Fruit fly (Drosophila melanogaster) whole organism, embryonic: ENCODE data around the gene Dup99B.

ENCODE experiments used
- CG1024 ChIP-seq: fragments of 200-800 bp; sonication (Bioruptor generic); IDR thresholded peaks from 2 replicates; pipeline ENCODE4 v1.3.6; 2022; ENCODE audit warnings: missing biosample characterization, missing genetic modification characterization
- CG2712 ChIP-seq: fragments of 200-800 bp; optimal IDR thresholded peaks from 3 replicates; lab custom pipeline; 2019; ENCODE audit warnings: missing biosample characterization, mild to moderate bottlenecking, missing genetic modification characterization, moderate library complexity
- CG2875 ChIP-seq: fragments of 200-800 bp; sonication (Bioruptor generic); optimal IDR thresholded peaks from 2 replicates; lab custom pipeline; 2017; ENCODE audit warnings: missing biosample characterization, mild to moderate bottlenecking, missing genetic modification characterization, missing genetic modification reagents
- CG4707 ChIP-seq: fragments of 200-800 bp; sonication (Bioruptor generic); optimal IDR thresholded peaks from 2 replicates; lab custom pipeline; 2018; ENCODE audit warnings: missing biosample characterization, mild to moderate bottlenecking, missing genetic modification characterization, moderate library complexity
- Doc2 ChIP-seq: fragments of 200-800 bp; sonication (Bioruptor generic); IDR thresholded peaks from 2 replicates; pipeline ENCODE4 v1.3.6; 2022; ENCODE audit warnings: missing biosample characterization, missing genetic modification characterization
- HLH3B ChIP-seq: fragments of 200-800 bp; sonication (Bioruptor generic); IDR thresholded peaks from 2 replicates; pipeline ENCODE4 v1.3.6; 2022; ENCODE audit warnings: missing biosample characterization, missing genetic modification characterization
- NC2α ChIP-seq: fragments of 200-800 bp; sonication (Bioruptor generic); optimal IDR thresholded peaks from 2 replicates; lab custom pipeline; 2016; ENCODE audit warnings: missing biosample characterization, missing genetic modification characterization
- bowl ChIP-seq: fragments of 200-800 bp; sonication (Bioruptor generic); IDR thresholded peaks from 2 replicates; pipeline ENCODE4 v1.3.6; 2022; ENCODE audit warnings: missing biosample characterization, missing genetic modification characterization
- ci ChIP-seq: fragments of 200-800 bp; sonication (Bioruptor generic); IDR thresholded peaks from 3 replicates; pipeline ENCODE4 v1.3.6; 2022; ENCODE audit warnings: missing biosample characterization, missing genetic modification characterization
- esg ChIP-seq: fragments of 200-800 bp; sonication (Bioruptor generic); conservative IDR thresholded peaks from 2 replicates; pipeline ENCODE4 v1.3.6; 2022; ENCODE audit warnings: missing biosample characterization, missing genetic modification characterization
- gsb ChIP-seq: fragments of 200-800 bp; sonication (Bioruptor generic); IDR thresholded peaks from 2 replicates; pipeline ENCODE4 v1.3.6; 2022; ENCODE audit warnings: missing biosample characterization, missing genetic modification characterization
- inv ChIP-seq: fragments of 200-800 bp; sonication (Bioruptor generic); IDR thresholded peaks from 2 replicates; pipeline ENCODE4 v1.3.6; 2022; ENCODE audit warnings: missing biosample characterization, missing genetic modification characterization; ENCODE audit not compliant: partially characterized antibody
- tio ChIP-seq: fragments of 200-800 bp; sonication (Bioruptor generic); optimal IDR thresholded peaks from 2 replicates; lab custom pipeline; 2017; ENCODE audit warnings: missing biosample characterization, missing genetic modification characterization, inconsistent platforms

DNA sequence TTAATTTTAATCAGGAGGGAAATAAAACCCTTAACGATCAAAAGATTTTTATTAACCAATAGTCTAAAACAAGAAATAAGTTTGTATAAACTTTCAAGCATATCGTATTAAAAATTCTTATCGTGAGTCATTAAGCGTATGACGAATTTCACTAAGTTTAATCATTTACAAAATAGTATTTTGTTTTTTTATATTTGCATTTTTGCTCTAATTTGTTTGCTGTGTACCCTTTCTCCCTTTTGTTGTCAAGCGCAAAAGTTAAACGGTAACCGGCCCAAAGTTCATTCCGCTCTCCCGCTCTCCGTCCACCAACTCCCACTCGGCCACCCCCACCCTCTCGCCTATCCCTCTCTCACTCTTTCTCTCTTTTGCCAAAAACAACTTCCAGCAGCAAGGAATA lies 48.6 kb upstream of the Dup99B start:
- no peak for TF ChIP-seq Doc2
- TF ChIP-seq HLH3B (GFP tag; lab: Robert Waterston, UW): 0 out of 2 replicates have a peak, but pooled peaks have one; percentile 28
- no peak for TF ChIP-seq NC2α (GFP tag; lab: Kevin White, UChicago)
- TF ChIP-seq CG2875: no peak
- no peak for TF ChIP-seq ci (GFP tag; lab: Robert Waterston, UW)
- no peak for TF ChIP-seq gsb (GFP tag; lab: Robert Waterston, UW)
- no peak for TF ChIP-seq bowl
- TF ChIP-seq esg (GFP tag; lab: Robert Waterston, UW): no peak
- TF ChIP-seq inv (GFP tag; lab: Robert Waterston, UW): no peak
- no peak for TF ChIP-seq CG2712
- TF ChIP-seq CG1024: no peak
- no peak for TF ChIP-seq tio (GFP tag; lab: Kevin White, UChicago)
- TF ChIP-seq CG4707 (GFP tag; lab: Kevin White, UChicago): no peak
